Worm (Caenorhabditis elegans) whole organism, L4 larva: ENCODE measurements around the gene F49C12.11.

Experiments
- F44E2.7 ChIP-seq: fragments of 200-800 bp; sonication (Bioruptor generic); IDR thresholded peaks from 2 replicates; pipeline ENCODE4 v2.1.2; 2022; ENCODE audit warnings: missing genetic modification characterization, missing compliant biosample characterization
- R02D3.7 ChIP-seq: fragments of 150-350 bp; sonication (generic microtip); optimal IDR thresholded peaks from 3 replicates; lab custom pipeline; 2014; ENCODE audit warnings: missing biosample characterization, missing genetic modification characterization
- T26A8.4 ChIP-seq: fragments of 200-800 bp; sonication (Bioruptor generic); IDR thresholded peaks from 2 replicates; pipeline ENCODE4 v1.3.6; 2022; ENCODE audit warnings: missing genetic modification characterization, missing compliant biosample characterization
- Y105C5A.15 ChIP-seq: fragments of 200-800 bp; sonication (Bioruptor generic); IDR thresholded peaks from 2 replicates; pipeline ENCODE4 v1.3.6; 2022; ENCODE audit warnings: missing genetic modification characterization, missing compliant biosample characterization
- Y48G9A.11 ChIP-seq: fragments of 200-800 bp; sonication (Bioruptor generic); IDR thresholded peaks from 2 replicates; pipeline ENCODE4 v1.3.6; 2022; ENCODE audit warnings: missing genetic modification reagents, missing genetic modification characterization, missing compliant biosample characterization
- Y5F2A.4 ChIP-seq: fragments of 200-800 bp; sonication (Bioruptor generic); optimal IDR thresholded peaks from 2 replicates; lab custom pipeline; 2018; ENCODE audit warnings: mild to moderate bottlenecking, missing genetic modification characterization, missing compliant biosample characterization
- ZK546.5 ChIP-seq, 2 experiments: sonication (generic microtip); optimal IDR thresholded peaks; 2 replicates each; lab custom pipeline; 2017; ENCODE audit warnings: missing biosample characterization in 2 of 2, missing genetic modification characterization in 2 of 2
- ama-1 ChIP-seq: fragments of 150-350 bp; optimal IDR thresholded peaks from 2 replicates; lab custom pipeline; 2014; ENCODE audit warnings: inconsistent platforms, mixed read lengths
- ceh-20 ChIP-seq: fragments of 200-800 bp; sonication (Bioruptor generic); IDR thresholded peaks from 2 replicates; pipeline ENCODE4 v1.3.6; 2022; ENCODE audit warnings: missing genetic modification reagents, missing genetic modification characterization, missing compliant biosample characterization
- ceh-32 ChIP-seq: sonication (generic microtip); optimal IDR thresholded peaks from 2 replicates; lab custom pipeline; 2016; ENCODE audit warnings: mild to moderate bottlenecking, missing genetic modification characterization, missing compliant biosample characterization; ENCODE audit not compliant: poor library complexity
- ceh-44 ChIP-seq: fragments of 200-800 bp; sonication (Bioruptor generic); IDR thresholded peaks from 2 replicates; pipeline ENCODE4 v1.3.6; 2022; ENCODE audit warnings: missing genetic modification reagents, missing genetic modification characterization, missing compliant biosample characterization
- ceh-62 ChIP-seq: sonication (generic microtip); optimal IDR thresholded peaks from 2 replicates; lab custom pipeline; 2017; ENCODE audit warnings: missing biosample characterization, missing genetic modification characterization
- ceh-82 ChIP-seq: sonication (generic microtip); optimal IDR thresholded peaks from 2 replicates; lab custom pipeline; 2017; ENCODE audit warnings: missing biosample characterization, missing genetic modification characterization
- cey-2 ChIP-seq: sonication (generic microtip); optimal IDR thresholded peaks from 3 replicates; lab custom pipeline; 2017; ENCODE audit warnings: missing genetic modification characterization, mild to moderate bottlenecking, missing compliant biosample characterization, antibody characterized with exemption, borderline replicate concordance; ENCODE audit not compliant: insufficient read depth
- ctbp-1 ChIP-seq: fragments of 200-800 bp; sonication (Bioruptor generic); IDR thresholded peaks from 2 replicates; pipeline ENCODE4 v1.3.6; 2022; ENCODE audit warnings: missing genetic modification reagents, missing genetic modification characterization, missing compliant biosample characterization
- daf-12 ChIP-seq: fragments of 150-350 bp; optimal IDR thresholded peaks from 2 replicates; lab custom pipeline; 2014; ENCODE audit warnings: missing biosample characterization, missing genetic modification reagents, missing genetic modification characterization
- daf-16 ChIP-seq, 3 experiments: sonication (generic microtip); optimal IDR thresholded peaks; 2 replicates each; lab custom pipeline; 2016 to 2017; ENCODE audit warnings: missing genetic modification characterization in 3 of 3, missing genetic modification reagents in 3 of 3, mild to moderate bottlenecking in 2 of 3, missing compliant biosample characterization in 2 of 3, missing biosample characterization in 1 of 3, moderate library complexity in 1 of 3
- daf-8 ChIP-seq: fragments of 200-800 bp; sonication (Bioruptor generic); IDR thresholded peaks from 2 replicates; pipeline ENCODE4 v1.3.6; 2022; ENCODE audit warnings: missing genetic modification characterization, missing compliant biosample characterization
- dmd-8 ChIP-seq: fragments of 200-800 bp; sonication (Bioruptor generic); IDR thresholded peaks from 2 replicates; pipeline ENCODE4 v1.3.6; 2022; ENCODE audit warnings: missing genetic modification characterization, missing compliant biosample characterization
- dmd-9 ChIP-seq: fragments of 200-800 bp; sonication (Bioruptor generic); IDR thresholded peaks from 2 replicates; pipeline ENCODE4 v1.3.6; 2022; ENCODE audit warnings: missing genetic modification reagents, missing genetic modification characterization, missing compliant biosample characterization
- dpl-1 ChIP-seq: fragments of 150-350 bp; optimal IDR thresholded peaks from 2 replicates; lab custom pipeline; 2014; ENCODE audit warnings: missing biosample characterization, missing genetic modification reagents, missing genetic modification characterization
- egl-43 ChIP-seq: fragments of 200-800 bp; sonication (Bioruptor generic); IDR thresholded peaks from 2 replicates; pipeline ENCODE4 v1.3.6; 2022; ENCODE audit warnings: missing genetic modification reagents, missing genetic modification characterization, missing compliant biosample characterization
- hif-1 ChIP-seq, 2 experiments: sonication (generic microtip); optimal IDR thresholded peaks; 2 replicates each; lab custom pipeline; 2016 to 2017; ENCODE audit warnings: missing compliant biosample characterization in 2 of 2, missing genetic modification characterization in 2 of 2, missing genetic modification reagents in 2 of 2, missing genotype in 2 of 2, mild to moderate bottlenecking in 1 of 2
- jun-1 ChIP-seq: fragments of 150-350 bp; optimal IDR thresholded peaks from 2 replicates; lab custom pipeline; 2014; ENCODE audit warnings: missing biosample characterization, missing genetic modification reagents, missing genetic modification characterization
- lin-1 ChIP-seq: fragments of 200-800 bp; sonication (Bioruptor generic); IDR thresholded peaks from 2 replicates; pipeline ENCODE4 v1.3.6; 2022; ENCODE audit warnings: missing genetic modification reagents, missing genetic modification characterization, missing compliant biosample characterization
- lin-13 ChIP-seq: fragments of 150-350 bp; optimal IDR thresholded peaks from 2 replicates; lab custom pipeline; 2014; ENCODE audit warnings: missing biosample characterization, missing genetic modification reagents, missing genetic modification characterization
- lin-29 ChIP-seq: fragments of 200-800 bp; sonication (Bioruptor generic); IDR thresholded peaks from 2 replicates; pipeline ENCODE4 v1.3.6; 2022; ENCODE audit warnings: missing genetic modification reagents, missing genetic modification characterization, missing compliant biosample characterization
- lir-3 ChIP-seq: sonication (generic microtip); optimal IDR thresholded peaks from 2 replicates; lab custom pipeline; 2016; ENCODE audit warnings: mild to moderate bottlenecking, missing genetic modification characterization, missing compliant biosample characterization
- lsy-2 ChIP-seq, 2 experiments: fragments of 150-350 bp in 1 of 2; sonication (generic microtip) in 1 of 2; optimal IDR thresholded peaks; 2 replicates each; lab custom pipeline; 2014 to 2017; ENCODE audit warnings: missing biosample characterization in 2 of 2, missing genetic modification characterization in 2 of 2
- mdl-1 ChIP-seq, 2 experiments: fragments of 150-350 bp in 1 of 2; sonication (generic microtip) in 1 of 2; optimal IDR thresholded peaks; 2 replicates each; lab custom pipeline; 2014 to 2017; ENCODE audit warnings: missing biosample characterization in 2 of 2, missing genetic modification characterization in 2 of 2
- mep-1 ChIP-seq: fragments of 150-350 bp; sonication (generic microtip); optimal IDR thresholded peaks from 3 replicates; lab custom pipeline; 2014; ENCODE audit warnings: missing biosample characterization, missing genetic modification characterization
- mes-2 ChIP-seq: sonication (generic microtip); optimal IDR thresholded peaks from 2 replicates; lab custom pipeline; 2016; ENCODE audit warnings: missing genotype, mild to moderate bottlenecking, missing genetic modification characterization, missing compliant biosample characterization; ENCODE audit not compliant: poor library complexity, severe bottlenecking
- nhr-102 ChIP-seq: sonication (generic microtip); optimal IDR thresholded peaks from 2 replicates; lab custom pipeline; 2016; ENCODE audit warnings: mild to moderate bottlenecking, missing genetic modification characterization, moderate library complexity, missing compliant biosample characterization
- nhr-11 ChIP-seq: fragments of 150-350 bp; optimal IDR thresholded peaks from 2 replicates; lab custom pipeline; 2014; ENCODE audit warnings: missing biosample characterization, missing genetic modification characterization
- nhr-6 ChIP-seq: fragments of 150-350 bp; optimal IDR thresholded peaks from 2 replicates; lab custom pipeline; 2014; ENCODE audit warnings: missing biosample characterization, missing genetic modification characterization
- php-3 ChIP-seq: fragments of 200-800 bp; sonication (Bioruptor generic); IDR thresholded peaks from 2 replicates; pipeline ENCODE4 v1.3.6; 2022; ENCODE audit warnings: missing genetic modification reagents, missing genetic modification characterization, missing compliant biosample characterization
- rbr-2 ChIP-seq: sonication (generic microtip); optimal IDR thresholded peaks from 2 replicates; lab custom pipeline; 2016; ENCODE audit warnings: missing genotype, missing genetic modification characterization, missing compliant biosample characterization
- saeg-2 ChIP-seq: fragments of 200-800 bp; sonication (Bioruptor generic); IDR thresholded peaks from 2 replicates; pipeline ENCODE4 v1.3.6; 2022; ENCODE audit warnings: missing genetic modification reagents, missing genetic modification characterization, missing compliant biosample characterization
- skn-1 ChIP-seq: fragments of 150-350 bp; optimal IDR thresholded peaks from 2 replicates; lab custom pipeline; 2014; ENCODE audit warnings: missing biosample characterization, missing genetic modification characterization
- snpc-4 ChIP-seq: fragments of 150-350 bp; optimal IDR thresholded peaks from 2 replicates; lab custom pipeline; 2014; ENCODE audit warnings: missing biosample characterization, missing genetic modification characterization
- tra-1 ChIP-seq: fragments of 200-800 bp; sonication (Bioruptor generic); IDR thresholded peaks from 2 replicates; pipeline ENCODE4 v1.3.6; 2022; ENCODE audit warnings: missing genetic modification reagents, missing genetic modification characterization, missing compliant biosample characterization
- unc-39 ChIP-seq: sonication (generic microtip); optimal IDR thresholded peaks from 2 replicates; lab custom pipeline; 2017; ENCODE audit warnings: missing biosample characterization, missing genetic modification characterization
- unc-62 ChIP-seq, 3 experiments: fragments of 150-350 bp in 1 of 3; sonication (generic microtip); optimal IDR thresholded peaks in 2 of 3; peaks in 1 of 3; 1 replicate in 1 of 3; 2 replicates in 2 of 3; lab custom pipeline; 2014 to 2017; ENCODE audit warnings: missing biosample characterization in 3 of 3, missing genetic modification characterization in 3 of 3, missing genetic modification reagents in 3 of 3, missing genotype in 1 of 3
- zag-1 ChIP-seq: fragments of 150-350 bp; optimal IDR thresholded peaks from 2 replicates; lab custom pipeline; 2014; ENCODE audit warnings: missing biosample characterization, missing genetic modification characterization
- zip-11 ChIP-seq: fragments of 200-800 bp; sonication (Bioruptor generic); IDR thresholded peaks from 2 replicates; pipeline ENCODE4 v1.3.6; 2022; ENCODE audit warnings: missing genetic modification characterization, missing compliant biosample characterization
- zip-2 ChIP-seq: fragments of 150-350 bp; optimal IDR thresholded peaks from 2 replicates; lab custom pipeline; 2014; ENCODE audit warnings: missing biosample characterization, missing genetic modification characterization
- ztf-11 ChIP-seq: fragments of 150-350 bp; optimal IDR thresholded peaks from 2 replicates; lab custom pipeline; 2014; ENCODE audit warnings: missing biosample characterization, missing genetic modification characterization

Gene F49C12.11

ce11 chrIV:9320023-9320422 lies 843 bp downstream of the F49C12.11 start (continued):
- TF ChIP-seq hif-1 (tag; optimal IDR thresholded peaks at IDR 0.05; lab: Kevin White, UChicago) (no peak), F44E2.7 (no peak), ceh-82 (tag; lab: Kevin White, UChicago) (no peak), dpl-1 (no peak), mes-2 (tag; lab: Kevin White, UChicago) (no peak), ztf-11 (tag; lab: Kevin White, UChicago) (no peak), Y5F2A.4 (no peak), saeg-2 (GFP tag; lab: Robert Waterston, UW) (no peak), unc-62 (GFP tag; optimal IDR thresholded peaks at IDR 0.05 in 1 of 2; lab: Kevin White, UChicago) (peak in 1 of 2 experiments; percentile 51), unc-62 (tag; optimal IDR thresholded peaks at IDR 0.05; lab: Kevin White, UChicago) (no peak), Y105C5A.15 (GFP tag; lab: Robert Waterston, UW) (0 out of 2 replicates have a peak, but pooled peaks have one; percentile 40), rbr-2 (tag; lab: Kevin White, UChicago) (no peak), snpc-4 (tag; lab: Kevin White, UChicago) (no peak), mep-1 (tag; lab: Kevin White, UChicago) (no peak), daf-8 (GFP tag; lab: Robert Waterston, UW) (no peak), mdl-1 (tag; optimal IDR thresholded peaks at IDR 0.05; lab: Kevin White, UChicago) (no peak), daf-12 (tag; lab: Kevin White, UChicago) (no peak), Y48G9A.11 (GFP tag; lab: Robert Waterston, UW) (0 out of 2 replicates have a peak, but pooled peaks have one; percentile 30), lir-3 (no peak), ama-1 (peak; percentile 31), zip-11 (GFP tag; lab: Robert Waterston, UW) (no peak), cey-2 (no peak), dmd-8 (no peak), jun-1 (tag; lab: Kevin White, UChicago) (no peak), nhr-11 (tag; lab: Kevin White, UChicago) (no peak), lin-29 (GFP tag; lab: Robert Waterston, UW) (no peak), ZK546.5 (tag; optimal IDR thresholded peaks at IDR 0.05; lab: Kevin White, UChicago) (no peak), R02D3.7 (tag; lab: Kevin White, UChicago) (no peak), php-3 (GFP tag; lab: Robert Waterston, UW) (no peak), nhr-6 (tag; lab: Kevin White, UChicago) (no peak)
- TF ChIP-seq, all 104 proteins: peak for 7

- TF ChIP-seq zip-2 = no peak
- peak in 1 of 2 experiments; percentile 56 for TF ChIP-seq lsy-2 (tag; optimal IDR thresholded peaks at IDR 0.05; lab: Kevin White, UChicago)
- TF ChIP-seq lin-13 (GFP tag; lab: Kevin White, UChicago) = no peak
- TF ChIP-seq ceh-20 (GFP tag; lab: Robert Waterston, UW) = no peak
- TF ChIP-seq dmd-8 = no peak
- no peak for TF ChIP-seq egl-43 (GFP tag; lab: Robert Waterston, UW)
- TF ChIP-seq skn-1 = no peak
- TF ChIP-seq nhr-102 (tag; lab: Kevin White, UChicago) = no peak
- TF ChIP-seq ctbp-1 (GFP tag; lab: Robert Waterston, UW) = no peak
- no peak for TF ChIP-seq tra-1 (GFP tag; lab: Robert Waterston, UW)
- no peak for TF ChIP-seq daf-8 (GFP tag; lab: Robert Waterston, UW)
- no peak for TF ChIP-seq T26A8.4 (GFP tag; lab: Robert Waterston, UW)
- TF ChIP-seq daf-12 (tag; lab: Kevin White, UChicago) = no peak
- no peak for TF ChIP-seq dmd-9
- TF ChIP-seq unc-62 (GFP tag; optimal IDR thresholded peaks at IDR 0.05 in 1 of 2; lab: Kevin White, UChicago) = no peak
- no peak for TF ChIP-seq unc-62 (tag; optimal IDR thresholded peaks at IDR 0.05; lab: Kevin White, UChicago)
- TF ChIP-seq php-3 (GFP tag; lab: Robert Waterston, UW) = no peak
- TF ChIP-seq Y48G9A.11 (GFP tag; lab: Robert Waterston, UW) = no peak
- no peak for TF ChIP-seq Y5F2A.4
- no peak for TF ChIP-seq unc-39 (tag; lab: Kevin White, UChicago)
- TF ChIP-seq dpl-1 = peak; percentile 7
- no peak for TF ChIP-seq daf-16 (GFP tag; optimal IDR thresholded peaks at IDR 0.05; lab: Kevin White, UChicago)
- peak; percentile 55 for TF ChIP-seq daf-16 (tag; optimal IDR thresholded peaks at IDR 0.05; lab: Kevin White, UChicago)
- TF ChIP-seq ceh-32 (tag; lab: Kevin White, UChicago) = no peak
- TF ChIP-seq lin-1 (GFP tag; lab: Robert Waterston, UW) = no peak
- no peak for TF ChIP-seq nhr-11 (tag; lab: Kevin White, UChicago)
- no peak for TF ChIP-seq ceh-44
- TF ChIP-seq ceh-62 (tag; lab: Kevin White, UChicago) = no peak
- TF ChIP-seq zag-1 = no peak
Measured at ce11 chrIV:9321039-9321851, 2.1 kb downstream of the F49C12.11 start, which contains the start of the genes F49C12.12 and vha-17. F49C12.12 (minus strand) TSS chrIV:9321089. vha-17 (plus strand) TSS chrIV:9321801.
